Fruit fly (Drosophila melanogaster) whole organism, embryonic: ENCODE measurements around the gene CG14273.
A peak's percentile ranks its signal among the peaks of the same experiment; 100 is the strongest.

Source experiments
- ATbp ChIP-seq: fragments of 200-800 bp; sonication (Bioruptor generic); optimal IDR thresholded peaks from 2 replicates; lab custom pipeline; 2017; ENCODE audit warnings: missing biosample characterization, mild to moderate bottlenecking, missing genetic modification characterization, missing genetic modification reagents
- B-H1 ChIP-seq: fragments of 200-800 bp; sonication (Bioruptor generic); IDR thresholded peaks from 3 replicates; pipeline ENCODE4 v1.3.6; 2022; ENCODE audit warnings: missing biosample characterization, missing genetic modification characterization
- B-H2 ChIP-seq: fragments of 200-800 bp; sonication (Bioruptor generic); optimal IDR thresholded peaks from 2 replicates; lab custom pipeline; 2018; ENCODE audit warnings: missing biosample characterization, mild to moderate bottlenecking, missing genetic modification characterization
- BEAF-32 ChIP-seq: fragments of 200-800 bp; sonication (Bioruptor generic); optimal IDR thresholded peaks from 3 replicates; lab custom pipeline; 2017; ENCODE audit warnings: missing biosample characterization, missing genetic modification characterization, mild to moderate bottlenecking, moderate library complexity, missing genetic modification reagents
- Bdp1 ChIP-seq: fragments of 200-800 bp; sonication (Bioruptor generic); optimal IDR thresholded peaks from 3 replicates; lab custom pipeline; 2016; ENCODE audit warnings: missing biosample characterization, missing genetic modification characterization
- C15 ChIP-seq: fragments of 200-800 bp; sonication (Bioruptor generic); IDR thresholded peaks from 3 replicates; pipeline ENCODE4 v1.3.6; 2022; ENCODE audit warnings: missing biosample characterization, missing genetic modification characterization
- CG10565 ChIP-seq: fragments of 200-800 bp; sonication (Bioruptor generic); optimal IDR thresholded peaks from 3 replicates; lab custom pipeline; 2016; ENCODE audit warnings: missing biosample characterization, mild to moderate bottlenecking, missing genetic modification characterization
- CG10979 ChIP-seq: fragments of 200-800 bp; sonication (Bioruptor generic); optimal IDR thresholded peaks from 2 replicates; lab custom pipeline; 2018; ENCODE audit warnings: missing biosample characterization, mild to moderate bottlenecking, missing genetic modification characterization, moderate library complexity
- CG12299 ChIP-seq: fragments of 200-800 bp; sonication (Bioruptor generic); optimal IDR thresholded peaks from 2 replicates; lab custom pipeline; 2018; ENCODE audit warnings: missing biosample characterization, mild to moderate bottlenecking, missing genetic modification characterization
- CG14014 ChIP-seq: fragments of 200-800 bp; sonication (Bioruptor generic); IDR thresholded peaks from 2 replicates; pipeline ENCODE4 v1.3.6; 2022; ENCODE audit warnings: missing biosample characterization, missing genetic modification characterization
- CG14667 ChIP-seq: fragments of 200-800 bp; sonication (Bioruptor generic); IDR thresholded peaks from 2 replicates; pipeline ENCODE4 v1.3.6; 2022; ENCODE audit warnings: missing biosample characterization, missing genetic modification characterization
- CG16815 ChIP-seq: fragments of 200-800 bp; sonication (Bioruptor generic); optimal IDR thresholded peaks from 3 replicates; lab custom pipeline; 2017; ENCODE audit warnings: missing biosample characterization, mild to moderate bottlenecking, missing genetic modification characterization
- CG17612 ChIP-seq: fragments of 200-800 bp; sonication (Bioruptor generic); IDR thresholded peaks from 2 replicates; pipeline ENCODE4 v1.3.6; 2022; ENCODE audit warnings: missing biosample characterization, missing genetic modification characterization
- CG18262 ChIP-seq: fragments of 200-800 bp; optimal IDR thresholded peaks from 3 replicates; lab custom pipeline; 2019; ENCODE audit warnings: missing biosample characterization, mild to moderate bottlenecking, missing genetic modification characterization, moderate library complexity
- CG18619 ChIP-seq: fragments of 200-800 bp; sonication (Bioruptor generic); optimal IDR thresholded peaks from 3 replicates; lab custom pipeline; 2017; ENCODE audit warnings: missing biosample characterization, mild to moderate bottlenecking, missing genetic modification characterization
- CG33213 ChIP-seq: fragments of 200-800 bp; sonication (Bioruptor generic); optimal IDR thresholded peaks from 3 replicates; lab custom pipeline; 2016; ENCODE audit warnings: missing biosample characterization, missing genetic modification characterization
- CG33557 ChIP-seq: fragments of 200-800 bp; sonication (Bioruptor generic); optimal IDR thresholded peaks from 2 replicates; lab custom pipeline; 2019; ENCODE audit warnings: missing biosample characterization, mild to moderate bottlenecking, missing genetic modification characterization, moderate library complexity
- CG34224 ChIP-seq: fragments of 200-800 bp; sonication (Bioruptor generic); IDR thresholded peaks from 3 replicates; pipeline ENCODE4 v1.3.6; 2022; ENCODE audit warnings: missing biosample characterization, missing genetic modification characterization; ENCODE audit not compliant: partially characterized antibody
- CG34376 ChIP-seq: fragments of 200-800 bp; sonication (Bioruptor generic); optimal IDR thresholded peaks from 2 replicates; lab custom pipeline; 2018; ENCODE audit warnings: missing biosample characterization, mild to moderate bottlenecking, missing genetic modification characterization
- CG42726 ChIP-seq: fragments of 200-800 bp; sonication (Bioruptor generic); IDR thresholded peaks from 2 replicates; pipeline ENCODE4 v1.3.6; 2022; ENCODE audit warnings: missing biosample characterization, missing genetic modification characterization; ENCODE audit not compliant: partially characterized antibody
- CG6689 ChIP-seq: fragments of 200-800 bp; sonication (Bioruptor generic); IDR thresholded peaks from 2 replicates; pipeline ENCODE4 v1.3.6; 2022; ENCODE audit warnings: missing biosample characterization, missing genetic modification characterization
- CG8281 ChIP-seq: fragments of 200-800 bp; sonication (Bioruptor generic); optimal IDR thresholded peaks from 2 replicates; lab custom pipeline; 2018; ENCODE audit warnings: missing biosample characterization, mild to moderate bottlenecking, missing genetic modification characterization, moderate library complexity
- CG8944 ChIP-seq: fragments of 200-800 bp; sonication (Bioruptor generic); optimal IDR thresholded peaks from 3 replicates; lab custom pipeline; 2016; ENCODE audit warnings: missing biosample characterization, missing genetic modification characterization
- CrebB ChIP-seq: fragments of 200-800 bp; sonication (Bioruptor generic); optimal IDR thresholded peaks from 3 replicates; lab custom pipeline; 2018; ENCODE audit warnings: missing biosample characterization, mild to moderate bottlenecking, missing genetic modification characterization
- D19B ChIP-seq: fragments of 200-800 bp; sonication (Bioruptor generic); optimal IDR thresholded peaks from 2 replicates; lab custom pipeline; 2017; ENCODE audit warnings: missing biosample characterization, mild to moderate bottlenecking, missing genetic modification characterization
- E2f1 ChIP-seq: fragments of 200-800 bp; sonication (Bioruptor generic); IDR thresholded peaks from 2 replicates; pipeline ENCODE4 v1.3.6; 2022; ENCODE audit warnings: missing biosample characterization, missing genetic modification characterization
- Elba2 ChIP-seq: fragments of 200-800 bp; sonication (Bioruptor generic); optimal IDR thresholded peaks from 3 replicates; lab custom pipeline; 2016; ENCODE audit warnings: missing biosample characterization, missing genetic modification characterization
- Ets97D ChIP-seq: fragments of 200-800 bp; sonication (Bioruptor generic); optimal IDR thresholded peaks from 3 replicates; lab custom pipeline; 2016; ENCODE audit warnings: missing biosample characterization, missing genetic modification characterization
- Mad ChIP-seq: fragments of 200-800 bp; sonication (Bioruptor generic); optimal IDR thresholded peaks from 2 replicates; lab custom pipeline; 2016; ENCODE audit warnings: missing biosample characterization, missing genetic modification characterization
- NC2α ChIP-seq: fragments of 200-800 bp; sonication (Bioruptor generic); optimal IDR thresholded peaks from 2 replicates; lab custom pipeline; 2016; ENCODE audit warnings: missing biosample characterization, missing genetic modification characterization
- NK7.1 ChIP-seq: fragments of 200-800 bp; sonication (Bioruptor generic); optimal IDR thresholded peaks from 3 replicates; lab custom pipeline; 2016; ENCODE audit warnings: missing biosample characterization, missing genetic modification characterization
- PHDP ChIP-seq: fragments of 200-800 bp; sonication (Bioruptor generic); optimal IDR thresholded peaks from 3 replicates; lab custom pipeline; 2018; ENCODE audit warnings: missing biosample characterization, mild to moderate bottlenecking, missing genetic modification characterization, moderate library complexity
- Side ChIP-seq: fragments of 200-800 bp; sonication (Bioruptor generic); optimal IDR thresholded peaks from 2 replicates; lab custom pipeline; 2016; ENCODE audit warnings: missing biosample characterization, missing genetic modification characterization
- amos ChIP-seq: fragments of 200-800 bp; sonication (Bioruptor generic); IDR thresholded peaks from 2 replicates; pipeline ENCODE4 v1.3.6; 2022; ENCODE audit warnings: missing biosample characterization, missing genetic modification characterization; ENCODE audit not compliant: partially characterized antibody
- ase ChIP-seq: fragments of 200-800 bp; sonication (Bioruptor generic); IDR thresholded peaks from 3 replicates; pipeline ENCODE4 v1.3.6; 2022; ENCODE audit warnings: missing biosample characterization, missing genetic modification characterization
- disco-r ChIP-seq: fragments of 200-800 bp; sonication (Bioruptor generic); optimal IDR thresholded peaks from 2 replicates; lab custom pipeline; 2016; ENCODE audit warnings: missing biosample characterization, missing genetic modification characterization
- gce ChIP-seq: fragments of 200-800 bp; sonication (Bioruptor generic); IDR thresholded peaks from 3 replicates; pipeline ENCODE4 v1.3.6; 2022; ENCODE audit warnings: missing biosample characterization, missing genetic modification characterization
- gt ChIP-seq: fragments of 200-800 bp; sonication (Bioruptor generic); IDR thresholded peaks from 2 replicates; pipeline ENCODE4 v1.3.6; 2022; ENCODE audit warnings: missing biosample characterization, missing genetic modification characterization
- h ChIP-seq: fragments of >200 bp; optimal IDR thresholded peaks from 2 replicates; lab custom pipeline; 2017
- her ChIP-seq: fragments of 200-800 bp; sonication (Bioruptor generic); optimal IDR thresholded peaks from 2 replicates; lab custom pipeline; 2016; ENCODE audit warnings: missing biosample characterization, missing genetic modification characterization
- jing ChIP-seq: fragments of 200-800 bp; sonication (Bioruptor generic); optimal IDR thresholded peaks from 2 replicates; lab custom pipeline; 2018; ENCODE audit warnings: missing biosample characterization, mild to moderate bottlenecking, missing genetic modification characterization
- lilli ChIP-seq: fragments of 200-800 bp; sonication (Bioruptor generic); optimal IDR thresholded peaks from 3 replicates; lab custom pipeline; 2016; ENCODE audit warnings: missing biosample characterization, missing genetic modification characterization
- lola ChIP-seq, 3 experiments: fragments of >200 bp in 2 of 3; fragments of 200-800 bp in 1 of 3; sonication (Bioruptor generic) in 1 of 3; optimal IDR thresholded peaks; 2 replicates each; lab custom pipeline; 2017 to 2019; ENCODE audit warnings: missing biosample characterization in 3 of 3, missing genetic modification characterization in 3 of 3, mild to moderate bottlenecking in 1 of 3, moderate library complexity in 1 of 3
- nerfin-2 ChIP-seq: fragments of 200-800 bp; sonication (Bioruptor generic); IDR thresholded peaks from 2 replicates; pipeline ENCODE4 v1.3.6; 2022; ENCODE audit warnings: missing biosample characterization, missing genetic modification characterization; ENCODE audit not compliant: partially characterized antibody
- pan ChIP-seq, 4 experiments: fragments of >200 bp in 3 of 4; fragments of 200-800 bp in 1 of 4; sonication (Bioruptor generic) in 1 of 4; optimal IDR thresholded peaks in 3 of 4; IDR thresholded peaks in 1 of 4; 2 replicates each; pipeline versions ENCODE4 v1.3.6 to Lab custom; 2017 to 2022; ENCODE audit warnings: missing biosample characterization in 2 of 4, missing genetic modification characterization in 2 of 4, mixed read lengths in 1 of 4
- pho ChIP-seq: fragments of 200-800 bp; sonication (Bioruptor generic); optimal IDR thresholded peaks from 2 replicates; lab custom pipeline; 2016; ENCODE audit warnings: missing biosample characterization, missing genetic modification characterization
- sim ChIP-seq: fragments of 200-800 bp; sonication (Bioruptor generic); IDR thresholded peaks from 2 replicates; pipeline ENCODE4 v1.3.6; 2022; ENCODE audit warnings: missing biosample characterization, missing genetic modification characterization
- slou ChIP-seq: fragments of 200-800 bp; sonication (Bioruptor generic); optimal IDR thresholded peaks from 3 replicates; lab custom pipeline; 2016; ENCODE audit warnings: missing biosample characterization, missing genetic modification characterization
- sqz ChIP-seq: fragments of 200-800 bp; sonication (Bioruptor generic); optimal IDR thresholded peaks from 3 replicates; lab custom pipeline; 2018; ENCODE audit warnings: missing biosample characterization, mild to moderate bottlenecking, missing genetic modification characterization
- zfh2 ChIP-seq: fragments of 200-800 bp; sonication (Bioruptor generic); optimal IDR thresholded peaks from 2 replicates; lab custom pipeline; 2016; ENCODE audit warnings: missing biosample characterization, missing genetic modification characterization

Gene CG14273

DNA sequence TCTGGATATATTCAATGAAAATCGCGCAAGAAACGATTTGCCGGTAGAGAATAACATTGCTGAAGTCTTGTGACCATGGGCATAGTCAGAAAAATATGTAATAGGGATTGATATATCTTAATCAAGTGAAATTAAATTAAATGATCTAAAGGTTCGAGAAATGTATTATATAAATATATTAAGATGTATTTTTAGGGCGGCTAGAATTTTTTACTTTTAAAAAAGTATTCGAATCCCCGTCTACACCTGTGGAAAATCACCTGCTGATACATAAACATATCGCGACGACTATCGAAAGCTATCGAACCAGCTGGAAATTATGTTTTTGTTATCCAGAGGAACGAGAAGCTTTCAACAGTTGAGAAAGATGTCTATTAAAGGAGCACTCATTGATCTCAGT lies 34.2 kb downstream of the CG14273 start, which contains the start of the genes CG13390 and CG17294 (continued):
- TF ChIP-seq slou (GFP tag; lab: Kevin White, UChicago) (peak; percentile 99), CG33557 (GFP tag; lab: Kevin White, UChicago) (peak; percentile 99), B-H2 (GFP tag; lab: Kevin White, UChicago) (peak; percentile 99), Bdp1 (GFP tag; lab: Kevin White, UChicago) (peak; percentile 88), sqz (GFP tag; lab: Kevin White, UChicago) (peak; percentile 99), C15 (GFP tag; lab: Robert Waterston, UW) (peak; percentile 99), Mad (GFP tag; lab: Kevin White, UChicago) (peak; percentile 96), E2f1 (GFP tag; lab: Robert Waterston, UW) (peak; percentile 100), amos (GFP tag; lab: Robert Waterston, UW) (peak; percentile 73), CG14014 (GFP tag; lab: Robert Waterston, UW) (peak; percentile 100), lilli (GFP tag; lab: Kevin White, UChicago) (peak; percentile 99), CG17612 (GFP tag; lab: Robert Waterston, UW) (peak; percentile 99), nerfin-2 (GFP tag; lab: Robert Waterston, UW) (peak; percentile 75; the same call in 1 of the 2 replicates), ATbp (peak; percentile 98), zfh2 (GFP tag; lab: Kevin White, UChicago) (peak; percentile 95), CG10565 (peak; percentile 93), CG16815 (peak; percentile 99), CG8281 (tag; lab: Kevin White, UChicago) (peak; percentile 96), CG14667 (GFP tag; lab: Robert Waterston, UW) (peak; percentile 99), sim (GFP tag; lab: Robert Waterston, UW) (peak; percentile 99), pho (peak; percentile 95), CG34376 (GFP tag; lab: Kevin White, UChicago) (peak; percentile 100), CrebB (tag; lab: Kevin White, UChicago) (peak; percentile 99), CG6689 (GFP tag; lab: Robert Waterston, UW) (peak; percentile 99), ase (GFP tag; lab: Robert Waterston, UW) (peak; percentile 99), D19B (GFP tag; lab: Kevin White, UChicago) (peak; percentile 97), Elba2 (peak; percentile 82), CG8944 (GFP tag; lab: Kevin White, UChicago) (peak; percentile 84), h (lab: Kevin White, UChicago) (no peak), CG18619 (GFP tag; lab: Kevin White, UChicago) (peak; percentile 99), disco-r (GFP tag; lab: Kevin White, UChicago) (peak; percentile 87), BEAF-32 (GFP tag; lab: Kevin White, UChicago) (peak; percentile 75), NK7.1 (peak; percentile 92), Ets97D (GFP tag; lab: Kevin White, UChicago) (peak; percentile 90), B-H1 (GFP tag; lab: Robert Waterston, UW) (peak; percentile 99), gce (GFP tag; lab: Robert Waterston, UW) (peak; percentile 100), CG12299 (tag; lab: Kevin White, UChicago) (peak; percentile 100), PHDP (tag; lab: Kevin White, UChicago) (peak; percentile 100), CG10979 (peak; percentile 99), pan (optimal IDR thresholded peaks at IDR 0.05; lab: Kevin White, UChicago) (no peak), pan (GFP tag; optimal IDR thresholded peaks at IDR 0.05 in 1 of 2, IDR thresholded peaks at IDR 0.05 in 1 of 2) (peak in 1 of 2 experiments; percentile 100), lola (GFP tag; optimal IDR thresholded peaks at IDR 0.05; lab: Kevin White, UChicago) (peak in 1 of 3 experiments; percentile 99), CG33213 (GFP tag; lab: Kevin White, UChicago) (peak; percentile 93), NC2α (GFP tag; lab: Kevin White, UChicago) (peak; percentile 70), CG42726 (peak; percentile 63), jing (GFP tag; lab: Kevin White, UChicago) (peak; percentile 99), Side (GFP tag; lab: Kevin White, UChicago) (peak; percentile 93), CG18262 (tag; lab: Kevin White, UChicago) (peak; percentile 100), her (GFP tag; lab: Kevin White, UChicago) (peak; percentile 82), CG34224 (GFP tag; lab: Robert Waterston, UW) (peak; percentile 92), gt (GFP tag; lab: Robert Waterston, UW) (peak; percentile 99)
